Worm (Caenorhabditis elegans) whole organism, L3 larva: ENCODE results near the gene T04F8.3.

ENCODE experiments used
- aly-2 ChIP-seq: fragments of 150-350 bp; optimal IDR thresholded peaks from 2 replicates; lab custom pipeline; 2014; ENCODE audit warnings: missing biosample characterization, missing genetic modification characterization
- ama-1 ChIP-seq: fragments of 150-350 bp; optimal IDR thresholded peaks from 2 replicates; lab custom pipeline; 2018
- ceh-82 ChIP-seq: fragments of 150-350 bp; optimal IDR thresholded peaks from 2 replicates; lab custom pipeline; 2014; ENCODE audit warnings: missing biosample characterization, missing genetic modification characterization
- daf-12 ChIP-seq: fragments of 150-350 bp; optimal IDR thresholded peaks from 2 replicates; lab custom pipeline; 2014; ENCODE audit warnings: missing biosample characterization, missing genetic modification reagents, missing genetic modification characterization
- elt-2 ChIP-seq: sonication (generic microtip); optimal IDR thresholded peaks from 2 replicates; lab custom pipeline; 2016; ENCODE audit warnings: missing genetic modification reagents, mild to moderate bottlenecking, missing genetic modification characterization, missing compliant biosample characterization
- fkh-10 ChIP-seq: sonication (generic microtip); optimal IDR thresholded peaks from 2 replicates; lab custom pipeline; 2017; ENCODE audit warnings: missing biosample characterization, missing genetic modification reagents, missing genetic modification characterization
- jun-1 ChIP-seq: fragments of 150-350 bp; optimal IDR thresholded peaks from 2 replicates; lab custom pipeline; 2014; ENCODE audit warnings: missing biosample characterization, missing genetic modification reagents, missing genetic modification characterization
- lsy-12 ChIP-seq: sonication (generic microtip); optimal IDR thresholded peaks from 2 replicates; lab custom pipeline; 2016; ENCODE audit warnings: mild to moderate bottlenecking, missing genetic modification characterization, missing compliant biosample characterization
- nfya-1 ChIP-seq: sonication (generic microtip); optimal IDR thresholded peaks from 2 replicates; lab custom pipeline; 2017; ENCODE audit warnings: missing genetic modification characterization, mild to moderate bottlenecking, missing compliant biosample characterization, antibody characterized with exemption, moderate library complexity; ENCODE audit not compliant: insufficient read depth
- nhr-11 ChIP-seq: fragments of 150-350 bp; optimal IDR thresholded peaks from 2 replicates; lab custom pipeline; 2014; ENCODE audit warnings: missing biosample characterization, missing genetic modification characterization
- nhr-12 ChIP-seq: fragments of 150-350 bp; optimal IDR thresholded peaks from 2 replicates; lab custom pipeline; 2014; ENCODE audit warnings: missing biosample characterization, missing genetic modification characterization
- nhr-28 ChIP-seq: fragments of 150-350 bp; optimal IDR thresholded peaks from 2 replicates; lab custom pipeline; 2014; ENCODE audit warnings: missing biosample characterization, missing genetic modification characterization
- nhr-67 ChIP-seq: fragments of 150-350 bp; optimal IDR thresholded peaks from 2 replicates; lab custom pipeline; 2014; ENCODE audit warnings: missing biosample characterization, missing genetic modification characterization
- nhr-77 ChIP-seq: fragments of 150-350 bp; optimal IDR thresholded peaks from 2 replicates; lab custom pipeline; 2014; ENCODE audit warnings: missing biosample characterization, missing genetic modification characterization
- pha-4 ChIP-seq: fragments of 150-350 bp; optimal IDR thresholded peaks from 2 replicates; lab custom pipeline; 2014; ENCODE audit warnings: missing biosample characterization, missing genetic modification reagents, missing genetic modification characterization
- skn-1 ChIP-seq: fragments of 150-350 bp; optimal IDR thresholded peaks from 2 replicates; lab custom pipeline; 2014; ENCODE audit warnings: missing biosample characterization, missing genetic modification characterization
- snpc-4 ChIP-seq: fragments of 150-350 bp; optimal IDR thresholded peaks from 2 replicates; lab custom pipeline; 2014; ENCODE audit warnings: missing biosample characterization, missing genetic modification characterization
- tbx-2 ChIP-seq: sonication (generic microtip); optimal IDR thresholded peaks from 2 replicates; lab custom pipeline; 2016; ENCODE audit warnings: mild to moderate bottlenecking, missing genetic modification characterization, missing compliant biosample characterization
- unc-39 ChIP-seq: sonication (generic microtip); optimal IDR thresholded peaks from 4 replicates; lab custom pipeline; 2017; ENCODE audit warnings: missing biosample characterization, missing genetic modification characterization
- ztf-4 ChIP-seq: fragments of 150-350 bp; optimal IDR thresholded peaks from 2 replicates; lab custom pipeline; 2014; ENCODE audit warnings: missing biosample characterization, missing genetic modification characterization

Gene T04F8.3

DNA sequence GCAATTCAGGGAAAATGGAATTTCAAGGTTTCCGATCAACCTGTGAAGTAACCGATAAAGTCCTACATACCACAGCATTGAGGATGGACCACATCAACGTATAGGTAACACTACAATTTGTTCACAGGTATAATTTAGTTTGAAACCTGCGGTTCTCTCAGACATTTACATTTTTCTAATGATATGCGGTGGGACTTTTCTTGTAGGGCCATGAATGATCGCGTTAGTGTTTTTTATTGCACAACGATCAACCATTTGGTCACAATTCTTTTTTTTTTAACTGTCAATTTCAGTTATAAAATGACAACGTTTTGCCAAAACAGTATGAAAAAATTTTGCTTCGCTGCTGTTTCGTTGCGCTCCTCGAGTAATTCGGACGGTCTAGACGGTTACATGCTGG lies 38.3 kb downstream of the T04F8.3 start, which contains the start of gene C44C10.12:
C44C10.12 (plus strand) TSS at position 301 of the 400 bp plus-strand sequence.
- TF ChIP-seq ztf-4 (tag; lab: Kevin White, UChicago) (no peak), skn-1 (tag; lab: Kevin White, UChicago) (no peak), nhr-12 (no peak), fkh-10 (no peak), nhr-77 (no peak), daf-12 (no peak), nfya-1 (tag; lab: Kevin White, UChicago) (no peak), tbx-2 (no peak), aly-2 (tag; lab: Kevin White, UChicago) (no peak), nhr-28 (tag; lab: Kevin White, UChicago) (no peak), nhr-67 (no peak), ama-1 (lab: Kevin White, UChicago) (no peak), ceh-82 (tag; lab: Kevin White, UChicago) (no peak), elt-2 (tag; lab: Kevin White, UChicago) (no peak), nhr-11 (tag; lab: Kevin White, UChicago) (no peak)
- TF ChIP-seq, all 47 proteins: peak for 0

DNA sequence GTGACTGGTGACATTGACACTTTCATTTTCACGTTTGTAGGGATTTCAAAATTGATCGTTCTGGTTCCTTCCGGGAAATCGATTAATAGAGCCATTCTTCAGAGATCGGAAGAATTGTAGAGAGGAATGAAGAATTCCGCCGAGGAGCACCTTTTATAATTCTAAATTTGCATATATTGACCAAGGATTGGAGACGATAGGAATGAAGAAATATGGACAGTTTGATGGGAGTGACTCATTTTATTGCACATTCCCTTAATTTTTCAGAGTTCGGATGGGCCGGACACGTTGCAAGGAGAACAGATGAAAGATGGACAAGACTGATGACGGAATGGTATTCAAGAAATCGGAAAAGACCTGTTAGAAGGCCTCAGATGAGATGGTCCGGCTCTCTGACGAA lies 41.8 kb downstream of the T04F8.3 start, which contains the start of gene C44C10.15:
C44C10.15 (minus strand) TSS at position 101 of the 400 bp plus-strand sequence.
- no peak for TF ChIP-seq jun-1 (tag; lab: Kevin White, UChicago)
- TF ChIP-seq lsy-12 (tag; lab: Kevin White, UChicago) = no peak
- TF ChIP-seq ama-1 (lab: Kevin White, UChicago) = no peak

DNA sequence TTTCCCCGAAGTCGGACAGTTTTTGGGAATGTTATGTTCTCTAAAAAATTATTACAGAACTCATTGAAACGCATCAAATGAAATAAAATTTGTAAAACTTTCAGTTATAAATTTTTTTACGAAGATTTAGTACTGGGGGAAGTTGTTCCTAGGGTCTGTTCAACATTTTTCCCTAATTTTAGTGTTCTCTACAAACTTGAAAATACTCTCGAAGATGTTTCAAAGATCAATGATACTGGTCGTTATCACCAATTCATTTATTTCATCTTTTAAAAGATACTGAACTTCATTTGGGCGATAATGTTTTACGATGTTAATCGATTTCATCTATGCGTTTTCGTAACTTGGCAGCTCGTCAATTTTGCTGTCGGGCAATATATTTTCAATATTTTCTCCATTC lies 43.8 kb downstream of the T04F8.3 start, which contains the start of gene C44C10.3:
C44C10.3 (plus strand) TSS at position 301 of the 400 bp plus-strand sequence.
- no peak for TF ChIP-seq snpc-4
- TF ChIP-seq unc-39 (tag; lab: Kevin White, UChicago) = no peak
- TF ChIP-seq pha-4 (tag; lab: Kevin White, UChicago) = no peak
